Fruit fly (Drosophila melanogaster) whole organism, embryonic: ENCODE measurements around the gene mv.

Experiments used
- BEAF-32 ChIP-seq: fragments of 200-800 bp; sonication (Bioruptor generic); optimal IDR thresholded peaks from 3 replicates; lab custom pipeline; 2017; ENCODE audit warnings: missing biosample characterization, missing genetic modification characterization, mild to moderate bottlenecking, moderate library complexity, missing genetic modification reagents
- Bgb ChIP-seq: fragments of 200-800 bp; sonication (Bioruptor generic); IDR thresholded peaks from 2 replicates; pipeline ENCODE4 v1.3.6; 2022; ENCODE audit warnings: missing biosample characterization, missing genetic modification characterization; ENCODE audit not compliant: partially characterized antibody
- CG10462 ChIP-seq: fragments of 200-800 bp; sonication (Bioruptor generic); optimal IDR thresholded peaks from 2 replicates; lab custom pipeline; 2016; ENCODE audit warnings: missing biosample characterization, missing genetic modification characterization
- CG12104 ChIP-seq: fragments of 200-800 bp; sonication (Bioruptor generic); optimal IDR thresholded peaks from 3 replicates; lab custom pipeline; 2016; ENCODE audit warnings: missing biosample characterization, missing genetic modification characterization
- CG12155 ChIP-seq: fragments of 200-800 bp; sonication (Bioruptor generic); optimal IDR thresholded peaks from 3 replicates; lab custom pipeline; 2016; ENCODE audit warnings: missing biosample characterization, missing genetic modification characterization
- CG12769 ChIP-seq: fragments of 200-800 bp; sonication (Bioruptor generic); optimal IDR thresholded peaks from 2 replicates; lab custom pipeline; 2019; ENCODE audit warnings: missing biosample characterization, mild to moderate bottlenecking, missing genetic modification characterization, moderate library complexity
- CG14860 ChIP-seq: fragments of 200-800 bp; sonication (Bioruptor generic); IDR thresholded peaks from 3 replicates; pipeline ENCODE4 v1.3.6; 2022; ENCODE audit warnings: missing biosample characterization, missing genetic modification characterization; ENCODE audit not compliant: partially characterized antibody
- CG1792 ChIP-seq: fragments of 200-800 bp; sonication (Bioruptor generic); optimal IDR thresholded peaks from 2 replicates; lab custom pipeline; 2016; ENCODE audit warnings: missing biosample characterization, missing genetic modification characterization
- CG18011 ChIP-seq: fragments of 200-800 bp; sonication (Bioruptor generic); optimal IDR thresholded peaks from 2 replicates; lab custom pipeline; 2017; ENCODE audit warnings: missing biosample characterization, missing genetic modification characterization, mild to moderate bottlenecking, moderate library complexity, missing genotype
- CG2120 ChIP-seq: fragments of 200-800 bp; sonication (Bioruptor generic); optimal IDR thresholded peaks from 3 replicates; lab custom pipeline; 2016; ENCODE audit warnings: missing biosample characterization, missing genetic modification characterization
- CG2199 ChIP-seq: fragments of 200-800 bp; sonication (Bioruptor generic); IDR thresholded peaks from 3 replicates; pipeline ENCODE4 v1.3.6; 2022; ENCODE audit warnings: missing biosample characterization, missing genetic modification characterization
- CG2712 ChIP-seq: fragments of 200-800 bp; optimal IDR thresholded peaks from 3 replicates; lab custom pipeline; 2019; ENCODE audit warnings: missing biosample characterization, mild to moderate bottlenecking, missing genetic modification characterization, moderate library complexity
- CG3065 ChIP-seq: fragments of 200-800 bp; sonication (Bioruptor generic); optimal IDR thresholded peaks from 2 replicates; lab custom pipeline; 2016; ENCODE audit warnings: missing biosample characterization, missing genetic modification characterization
- CG33213 ChIP-seq: fragments of 200-800 bp; sonication (Bioruptor generic); optimal IDR thresholded peaks from 3 replicates; lab custom pipeline; 2016; ENCODE audit warnings: missing biosample characterization, missing genetic modification characterization
- CG4730 ChIP-seq: fragments of 200-800 bp; sonication (Bioruptor generic); IDR thresholded peaks from 2 replicates; pipeline ENCODE4 v1.3.6; 2022; ENCODE audit warnings: missing biosample characterization, missing genetic modification characterization
- CG6683 ChIP-seq: fragments of 200-800 bp; sonication (Bioruptor generic); optimal IDR thresholded peaks from 2 replicates; lab custom pipeline; 2017; ENCODE audit warnings: missing biosample characterization, mild to moderate bottlenecking, missing genetic modification characterization, missing genetic modification reagents
- CG7271 ChIP-seq: fragments of 200-800 bp; sonication (Bioruptor generic); optimal IDR thresholded peaks from 2 replicates; lab custom pipeline; 2018; ENCODE audit warnings: missing biosample characterization, mild to moderate bottlenecking, missing genetic modification characterization, moderate library complexity
- Dip2 ChIP-seq: fragments of 200-800 bp; sonication (Bioruptor generic); IDR thresholded peaks from 2 replicates; pipeline ENCODE4 v1.3.6; 2022; ENCODE audit warnings: missing biosample characterization, missing genetic modification characterization
- ERR ChIP-seq: fragments of 200-800 bp; sonication (Bioruptor generic); optimal IDR thresholded peaks from 2 replicates; lab custom pipeline; 2016; ENCODE audit warnings: missing biosample characterization, missing genetic modification characterization
- HLH54F ChIP-seq: fragments of 200-800 bp; sonication (Bioruptor generic); optimal IDR thresholded peaks from 3 replicates; lab custom pipeline; 2016; ENCODE audit warnings: missing biosample characterization, missing genetic modification characterization
- Lim3 ChIP-seq: fragments of 200-800 bp; sonication (Bioruptor generic); IDR thresholded peaks from 2 replicates; pipeline ENCODE4 v1.3.6; 2022; ENCODE audit warnings: missing biosample characterization, missing genetic modification characterization
- NFAT ChIP-seq: fragments of 200-800 bp; sonication (Bioruptor generic); IDR thresholded peaks from 2 replicates; pipeline ENCODE4 v1.3.6; 2022; ENCODE audit warnings: missing biosample characterization, missing genetic modification characterization
- NK7.1 ChIP-seq: fragments of 200-800 bp; sonication (Bioruptor generic); optimal IDR thresholded peaks from 3 replicates; lab custom pipeline; 2016; ENCODE audit warnings: missing biosample characterization, missing genetic modification characterization
- Nf-YB ChIP-seq: fragments of 200-800 bp; sonication (Bioruptor generic); optimal IDR thresholded peaks from 3 replicates; lab custom pipeline; 2019; ENCODE audit warnings: missing biosample characterization, mild to moderate bottlenecking, missing genetic modification characterization, moderate library complexity
- Nf-YC ChIP-seq: fragments of 200-800 bp; optimal IDR thresholded peaks from 3 replicates; lab custom pipeline; 2019; ENCODE audit warnings: missing biosample characterization, mild to moderate bottlenecking, missing genetic modification characterization, moderate library complexity
- Poxn ChIP-seq: fragments of 200-800 bp; sonication (Bioruptor generic); IDR thresholded peaks from 2 replicates; pipeline ENCODE4 v1.3.6; 2022; ENCODE audit warnings: missing biosample characterization, missing genetic modification characterization
- Side ChIP-seq: fragments of 200-800 bp; sonication (Bioruptor generic); optimal IDR thresholded peaks from 2 replicates; lab custom pipeline; 2016; ENCODE audit warnings: missing biosample characterization, missing genetic modification characterization
- Sry-δ ChIP-seq: fragments of 200-800 bp; sonication (Bioruptor generic); optimal IDR thresholded peaks from 2 replicates; lab custom pipeline; 2016; ENCODE audit warnings: missing biosample characterization, missing genetic modification characterization
- YL-1 ChIP-seq: fragments of 200-800 bp; sonication (Bioruptor generic); optimal IDR thresholded peaks from 3 replicates; lab custom pipeline; 2017; ENCODE audit warnings: missing biosample characterization, mild to moderate bottlenecking, missing genetic modification characterization
- ac ChIP-seq: fragments of 200-800 bp; sonication (Bioruptor generic); optimal IDR thresholded peaks from 3 replicates; lab custom pipeline; 2017; ENCODE audit warnings: missing biosample characterization, mild to moderate bottlenecking, missing genetic modification characterization
- bowl ChIP-seq: fragments of 200-800 bp; sonication (Bioruptor generic); IDR thresholded peaks from 2 replicates; pipeline ENCODE4 v1.3.6; 2022; ENCODE audit warnings: missing biosample characterization, missing genetic modification characterization
- btn ChIP-seq: fragments of 200-800 bp; sonication (Bioruptor generic); optimal IDR thresholded peaks from 2 replicates; lab custom pipeline; 2016; ENCODE audit warnings: missing biosample characterization, missing genetic modification characterization
- cato ChIP-seq: fragments of 200-800 bp; sonication (Bioruptor generic); optimal IDR thresholded peaks from 2 replicates; lab custom pipeline; 2016; ENCODE audit warnings: missing biosample characterization, missing genetic modification characterization, borderline replicate concordance
- cg ChIP-seq: fragments of 200-800 bp; sonication (Bioruptor generic); optimal IDR thresholded peaks from 3 replicates; lab custom pipeline; 2019; ENCODE audit warnings: missing biosample characterization, mild to moderate bottlenecking, missing genetic modification characterization, moderate library complexity
- chinmo ChIP-seq: fragments of 200-800 bp; sonication (Bioruptor generic); IDR thresholded peaks from 4 replicates; pipeline ENCODE4 v1.3.6; 2022; ENCODE audit warnings: missing biosample characterization, missing genetic modification characterization; ENCODE audit not compliant: partially characterized antibody
- corto ChIP-seq: fragments of 200-800 bp; sonication (Bioruptor generic); optimal IDR thresholded peaks from 2 replicates; lab custom pipeline; 2016; ENCODE audit warnings: missing biosample characterization, mild to moderate bottlenecking, missing genetic modification characterization, moderate library complexity
- danr ChIP-seq: fragments of 200-800 bp; sonication (Bioruptor generic); IDR thresholded peaks from 2 replicates; pipeline ENCODE4 v1.3.6; 2022; ENCODE audit warnings: missing biosample characterization, missing genetic modification characterization
- gce ChIP-seq: fragments of 200-800 bp; sonication (Bioruptor generic); IDR thresholded peaks from 3 replicates; pipeline ENCODE4 v1.3.6; 2022; ENCODE audit warnings: missing biosample characterization, missing genetic modification characterization
- gcm2 ChIP-seq: fragments of 200-800 bp; sonication (Bioruptor generic); optimal IDR thresholded peaks from 2 replicates; lab custom pipeline; 2016; ENCODE audit warnings: missing biosample characterization, missing genetic modification characterization
- grau ChIP-seq: fragments of 200-800 bp; optimal IDR thresholded peaks from 3 replicates; lab custom pipeline; 2019; ENCODE audit warnings: missing biosample characterization, mild to moderate bottlenecking, missing genetic modification characterization, moderate library complexity
- klu ChIP-seq: fragments of 200-800 bp; sonication (Bioruptor generic); IDR thresholded peaks from 2 replicates; pipeline ENCODE4 v1.3.6; 2022; ENCODE audit warnings: missing biosample characterization, missing genetic modification characterization
- nau ChIP-seq: fragments of 200-800 bp; sonication (Bioruptor generic); optimal IDR thresholded peaks from 3 replicates; lab custom pipeline; 2017; ENCODE audit warnings: missing biosample characterization, mild to moderate bottlenecking, missing genetic modification characterization, missing genetic modification reagents
- nom ChIP-seq: fragments of 200-800 bp; sonication (Bioruptor generic); optimal IDR thresholded peaks from 2 replicates; lab custom pipeline; 2017; ENCODE audit warnings: missing biosample characterization, missing genetic modification characterization, mild to moderate bottlenecking, moderate library complexity, missing genetic modification reagents
- pan ChIP-seq, 4 experiments: fragments of >200 bp in 3 of 4; fragments of 200-800 bp in 1 of 4; sonication (Bioruptor generic) in 1 of 4; optimal IDR thresholded peaks in 3 of 4; IDR thresholded peaks in 1 of 4; 2 replicates each; pipeline versions ENCODE4 v1.3.6 to Lab custom; 2017 to 2022; ENCODE audit warnings: missing biosample characterization in 2 of 4, missing genetic modification characterization in 2 of 4, mixed read lengths in 1 of 4
- repo ChIP-seq: fragments of 200-800 bp; sonication (Bioruptor generic); optimal IDR thresholded peaks from 2 replicates; lab custom pipeline; 2016; ENCODE audit warnings: missing biosample characterization, missing genetic modification characterization
- salm ChIP-seq: fragments of 200-800 bp; sonication (Bioruptor generic); optimal IDR thresholded peaks from 2 replicates; lab custom pipeline; 2018; ENCODE audit warnings: missing biosample characterization, mild to moderate bottlenecking, missing genetic modification characterization
- slbo ChIP-seq: fragments of 200-800 bp; sonication (Bioruptor generic); IDR thresholded peaks from 2 replicates; pipeline ENCODE4 v1.3.6; 2022; ENCODE audit warnings: missing biosample characterization, missing genetic modification characterization
- so ChIP-seq: fragments of 200-800 bp; sonication (Bioruptor generic); IDR thresholded peaks from 3 replicates; pipeline ENCODE4 v1.3.6; 2022; ENCODE audit warnings: missing biosample characterization, missing genetic modification characterization
- tup ChIP-seq: fragments of 200-800 bp; sonication (Bioruptor generic); optimal IDR thresholded peaks from 2 replicates; lab custom pipeline; 2016; ENCODE audit warnings: missing biosample characterization, mild to moderate bottlenecking, missing genetic modification characterization, moderate library complexity
- vfl ChIP-seq: fragments of 200-800 bp; sonication (Bioruptor generic); optimal IDR thresholded peaks from 2 replicates; lab custom pipeline; 2016; ENCODE audit warnings: missing biosample characterization, missing genetic modification characterization
- zfh1 ChIP-seq: fragments of 200-800 bp; sonication (Bioruptor generic); IDR thresholded peaks from 3 replicates; pipeline ENCODE4 v1.3.6; 2022; ENCODE audit warnings: missing biosample characterization, missing genetic modification characterization

The mv gene

DNA sequence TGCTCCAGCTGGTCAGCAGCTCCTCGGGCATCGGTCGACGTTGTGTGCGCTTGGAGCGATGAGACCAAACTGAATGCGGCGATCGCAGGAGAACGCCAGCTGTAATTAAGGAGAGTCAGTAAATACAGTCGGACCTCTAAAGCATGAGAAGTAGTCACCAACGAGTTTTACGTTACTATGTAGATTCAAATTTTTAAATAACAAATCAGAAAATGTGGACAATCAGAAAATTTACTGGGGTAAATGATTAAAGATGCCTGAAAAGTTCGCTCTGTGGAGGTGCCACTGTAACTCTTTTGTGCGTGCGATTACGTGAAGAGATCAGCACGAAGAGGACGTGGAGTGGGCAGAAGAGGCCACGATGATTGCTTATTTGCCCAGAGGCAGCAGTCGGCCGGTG is 1.0 kb downstream of the mv start, which contains the start of gene SCOT (continued):
- TF ChIP-seq Nf-YB (no peak), Nf-YC (no peak), grau (peak; percentile 95), gcm2 (GFP tag; lab: Kevin White, UChicago) (peak; percentile 7), CG7271 (no peak), CG2712 (no peak), CG12769 (no peak), corto (no peak), klu (GFP tag; lab: Robert Waterston, UW) (peak; percentile 62; the same call in 1 of the 2 replicates), gce (GFP tag; lab: Robert Waterston, UW) (peak; percentile 66; the same call in 1 of the 3 replicates), Bgb (GFP tag; lab: Robert Waterston, UW) (no peak), bowl (peak; percentile 66), slbo (GFP tag; lab: Robert Waterston, UW) (peak; percentile 67), vfl (peak; percentile 1), CG2120 (no peak), CG2199 (GFP tag; lab: Robert Waterston, UW) (no peak), CG3065 (GFP tag; lab: Kevin White, UChicago) (no peak), chinmo (GFP tag; lab: Robert Waterston, UW) (no peak), cato (GFP tag; lab: Kevin White, UChicago) (peak; percentile 44), so (GFP tag; lab: Robert Waterston, UW) (peak; percentile 66; the same call in 2 of the 3 replicates), CG33213 (GFP tag; lab: Kevin White, UChicago) (no peak), Side (peak; percentile 43), BEAF-32 (no peak), zfh1 (peak; percentile 85), tup (GFP tag; lab: Kevin White, UChicago) (no peak), CG12155 (GFP tag; lab: Kevin White, UChicago) (no peak), NK7.1 (GFP tag; lab: Kevin White, UChicago) (peak; percentile 3), pan (optimal IDR thresholded peaks at IDR 0.05; lab: Kevin White, UChicago) (no peak), pan (GFP tag; optimal IDR thresholded peaks at IDR 0.05 in 1 of 2, IDR thresholded peaks at IDR 0.05 in 1 of 2) (peak in 1 of 2 experiments; percentile 89), HLH54F (GFP tag; lab: Kevin White, UChicago) (peak; percentile 61), repo (GFP tag; lab: Kevin White, UChicago) (no peak), Sry-δ (GFP tag; lab: Kevin White, UChicago) (no peak), NFAT (no peak), Dip2 (GFP tag; lab: Robert Waterston, UW) (no peak), CG12104 (GFP tag; lab: Kevin White, UChicago) (no peak), salm (tag; lab: Kevin White, UChicago) (peak; percentile 45), CG4730 (peak; percentile 72), CG1792 (GFP tag; lab: Kevin White, UChicago) (no peak), YL-1 (GFP tag; lab: Kevin White, UChicago) (no peak), danr (peak; percentile 52; the same call in 1 of the 2 replicates), nom (GFP tag; lab: Kevin White, UChicago) (peak; percentile 81), Poxn (0 out of 2 replicates have a peak, but pooled peaks have one; percentile 11), nau (GFP tag; lab: Kevin White, UChicago) (no peak), ac (GFP tag; lab: Kevin White, UChicago) (no peak), CG6683 (GFP tag; lab: Kevin White, UChicago) (no peak), CG14860 (GFP tag; lab: Robert Waterston, UW) (no peak), cg (GFP tag; lab: Kevin White, UChicago) (no peak), CG18011 (GFP tag; lab: Kevin White, UChicago) (no peak), Lim3 (GFP tag; lab: Robert Waterston, UW) (no peak), CG10462 (no peak), ERR (GFP tag; lab: Kevin White, UChicago) (peak; percentile 50), btn (GFP tag; lab: Kevin White, UChicago) (peak; percentile 36)
